Worm (Caenorhabditis elegans): ENCODE data around the gene ctns-1.

Gene ctns-1

DNA sequence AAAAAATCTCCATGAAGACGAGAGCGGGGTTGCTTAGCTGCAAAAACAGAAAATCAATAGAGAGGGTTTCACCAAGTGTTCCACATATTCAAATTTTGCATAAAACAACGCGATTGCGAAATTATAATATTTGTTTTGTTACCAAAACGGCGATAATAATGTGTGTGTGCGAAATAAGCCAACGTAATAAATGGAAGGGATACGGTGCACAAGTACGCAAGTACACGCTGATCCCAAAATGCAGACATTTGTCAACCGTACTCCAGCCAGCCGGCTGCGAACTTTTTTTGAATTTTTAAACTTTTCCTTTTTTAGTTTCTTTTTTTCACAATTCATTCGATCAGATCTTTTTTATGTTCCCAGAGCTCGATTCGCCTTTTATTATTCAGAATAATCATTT is 11.9 kb downstream of the ctns-1 start, which contains the start of gene ire-1:
TSS of gene ire-1 (minus strand) at position 44 of the 400 bp plus-strand sequence.
- TF ChIP-seq pes-1 (GFP tag; IDR thresholded peaks at IDR 0.05), result no peak
- no peak for TF ChIP-seq aly-1 (tag; optimal IDR thresholded peaks at IDR 0.05)
- no peak for TF ChIP-seq hmbx-1 (tag; optimal IDR thresholded peaks at IDR 0.05)

DNA sequence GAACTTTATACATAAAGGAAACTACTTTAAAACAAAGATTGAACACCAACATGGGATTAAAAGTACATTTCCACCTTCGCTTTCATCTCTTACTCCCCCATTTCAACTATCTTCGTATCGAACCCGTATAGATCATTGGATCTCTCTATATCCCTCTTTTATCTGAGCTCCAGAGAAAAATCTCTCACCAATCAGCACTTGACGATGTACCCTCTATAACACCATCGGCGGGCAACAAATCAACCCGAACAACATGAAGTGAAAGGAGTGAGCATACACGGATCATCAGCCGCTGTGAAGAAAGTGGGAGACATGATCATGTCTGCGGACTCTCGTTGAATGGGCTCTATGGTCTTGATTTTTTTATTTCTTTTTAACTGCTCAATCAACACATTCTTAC is 19.3 kb downstream of the ctns-1 start:
- TF ChIP-seq tbx-11 (GFP tag; IDR thresholded peaks at IDR 0.05), result no peak
- TF ChIP-seq aly-1 (tag; optimal IDR thresholded peaks at IDR 0.05), result no peak
- no peak for TF ChIP-seq ama-1 (optimal IDR thresholded peaks at IDR 0.05)
- no peak for TF ChIP-seq hnd-1 (tag; optimal IDR thresholded peaks at IDR 0.05)
- no peak for TF ChIP-seq hmbx-1 (tag; optimal IDR thresholded peaks at IDR 0.05)
- no peak for TF ChIP-seq hmg-4 (GFP tag; optimal IDR thresholded peaks at IDR 0.05)
- TF ChIP-seq tra-4 (tag; optimal IDR thresholded peaks at IDR 0.05), result no peak
- no peak for TF ChIP-seq pes-1 (GFP tag; IDR thresholded peaks at IDR 0.05)
- no peak for TF ChIP-seq ceh-13 (GFP tag; optimal IDR thresholded peaks at IDR 0.05)
- no peak for TF ChIP-seq sea-1 (GFP tag; conservative IDR thresholded peaks at IDR 0.05)
- TF ChIP-seq ets-7 (tag; optimal IDR thresholded peaks at IDR 0.05), result no peak
- TF ChIP-seq scrt-1 (GFP tag; IDR thresholded peaks at IDR 0.05), result no peak
- no peak for TF ChIP-seq tbx-37 (GFP tag; conservative IDR thresholded peaks at IDR 0.05)
- no peak for TF ChIP-seq flt-1 (GFP tag; IDR thresholded peaks at IDR 0.05)
- TF ChIP-seq B0310.2 (tag; optimal IDR thresholded peaks at IDR 0.05), result no peak
- TF ChIP-seq F13C5.2 (tag; optimal IDR thresholded peaks at IDR 0.05), result no peak
- TF ChIP-seq ceh-36 (tag; optimal IDR thresholded peaks at IDR 0.05), result no peak

DNA sequence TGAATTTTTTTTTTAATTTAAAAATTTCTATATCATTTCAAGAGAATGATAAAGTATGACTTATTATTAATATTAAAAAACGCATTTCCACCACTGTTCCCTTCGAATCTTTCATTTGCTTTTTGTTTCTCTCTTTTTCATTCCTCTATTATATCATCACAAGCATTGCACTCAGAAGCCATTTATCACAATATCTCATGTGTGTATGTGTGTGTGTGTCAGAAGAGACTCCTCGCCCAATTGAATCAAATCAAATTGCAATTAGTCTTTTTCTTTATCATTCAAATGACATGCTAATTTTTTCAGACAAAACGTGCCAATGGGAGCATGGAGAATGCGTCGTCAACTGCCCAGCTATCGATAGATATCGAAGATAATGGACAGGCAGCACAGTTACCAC is 20.6 kb downstream of the ctns-1 start, which contains the start of gene unc-105:
TSS of gene unc-105 (plus strand) at position 301 of the 400 bp plus-strand sequence.
- TF ChIP-seq F13C5.2 (tag; optimal IDR thresholded peaks at IDR 0.05), result no peak
- TF ChIP-seq scrt-1 (GFP tag; IDR thresholded peaks at IDR 0.05), result no peak
- TF ChIP-seq tbx-11 (GFP tag; IDR thresholded peaks at IDR 0.05), result no peak
- TF ChIP-seq hnd-1 (tag; optimal IDR thresholded peaks at IDR 0.05), result no peak
- no peak for TF ChIP-seq aly-1 (tag; optimal IDR thresholded peaks at IDR 0.05)
- no peak for TF ChIP-seq tra-4 (tag; optimal IDR thresholded peaks at IDR 0.05)
- TF ChIP-seq B0310.2 (tag; optimal IDR thresholded peaks at IDR 0.05), result no peak
- TF ChIP-seq pes-1 (GFP tag; IDR thresholded peaks at IDR 0.05), result no peak
- no peak for TF ChIP-seq ets-7 (tag; optimal IDR thresholded peaks at IDR 0.05)
- no peak for TF ChIP-seq flt-1 (GFP tag; IDR thresholded peaks at IDR 0.05)
- no peak for TF ChIP-seq ceh-13 (GFP tag; optimal IDR thresholded peaks at IDR 0.05)
- no peak for TF ChIP-seq ceh-36 (tag; optimal IDR thresholded peaks at IDR 0.05)
- no peak for TF ChIP-seq hmbx-1 (tag; optimal IDR thresholded peaks at IDR 0.05)
- no peak for TF ChIP-seq hmg-4 (GFP tag; optimal IDR thresholded peaks at IDR 0.05)
- no peak for TF ChIP-seq sea-1 (GFP tag; conservative IDR thresholded peaks at IDR 0.05)

DNA sequence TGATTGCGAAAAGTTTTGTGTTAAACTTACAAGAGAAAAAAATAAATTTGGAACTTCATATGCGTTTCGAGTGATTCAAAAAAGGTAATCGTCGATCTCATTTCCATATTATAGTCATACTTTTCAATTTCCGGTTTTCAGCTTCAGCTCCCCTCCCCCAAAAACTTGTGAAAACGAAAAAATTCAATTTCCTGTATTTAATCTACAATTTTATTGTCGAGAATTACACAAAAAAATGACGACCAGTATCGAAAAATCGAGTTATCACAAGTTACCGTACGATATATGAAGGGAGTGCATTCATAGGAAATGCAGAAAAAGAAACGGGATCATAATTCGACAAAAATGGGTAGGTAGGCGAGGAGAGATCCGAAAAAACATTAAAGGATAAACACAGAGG is 24.7 kb downstream of the ctns-1 start, which contains the start of gene lron-4:
TSS of gene lron-4 (minus strand) at position 101 of the 400 bp plus-strand sequence.
- TF ChIP-seq tbx-37 (GFP tag; conservative IDR thresholded peaks at IDR 0.05), result no peak
- no peak for TF ChIP-seq hnd-1 (tag; optimal IDR thresholded peaks at IDR 0.05)
- no peak for TF ChIP-seq tra-4 (tag; optimal IDR thresholded peaks at IDR 0.05)
- no peak for TF ChIP-seq F13C5.2 (tag; optimal IDR thresholded peaks at IDR 0.05)
- TF ChIP-seq pes-1 (GFP tag; IDR thresholded peaks at IDR 0.05), result no peak
- no peak for TF ChIP-seq sea-1 (GFP tag; conservative IDR thresholded peaks at IDR 0.05)
- TF ChIP-seq hmg-4 (GFP tag; optimal IDR thresholded peaks at IDR 0.05), result no peak
- no peak for TF ChIP-seq ceh-36 (tag; optimal IDR thresholded peaks at IDR 0.05)
- no peak for TF ChIP-seq scrt-1 (GFP tag; IDR thresholded peaks at IDR 0.05)
- no peak for TF ChIP-seq hmbx-1 (tag; optimal IDR thresholded peaks at IDR 0.05)
- TF ChIP-seq ama-1 (optimal IDR thresholded peaks at IDR 0.05), result no peak
- no peak for TF ChIP-seq flt-1 (GFP tag; IDR thresholded peaks at IDR 0.05)
- TF ChIP-seq tbx-11 (GFP tag; IDR thresholded peaks at IDR 0.05), result no peak

DNA sequence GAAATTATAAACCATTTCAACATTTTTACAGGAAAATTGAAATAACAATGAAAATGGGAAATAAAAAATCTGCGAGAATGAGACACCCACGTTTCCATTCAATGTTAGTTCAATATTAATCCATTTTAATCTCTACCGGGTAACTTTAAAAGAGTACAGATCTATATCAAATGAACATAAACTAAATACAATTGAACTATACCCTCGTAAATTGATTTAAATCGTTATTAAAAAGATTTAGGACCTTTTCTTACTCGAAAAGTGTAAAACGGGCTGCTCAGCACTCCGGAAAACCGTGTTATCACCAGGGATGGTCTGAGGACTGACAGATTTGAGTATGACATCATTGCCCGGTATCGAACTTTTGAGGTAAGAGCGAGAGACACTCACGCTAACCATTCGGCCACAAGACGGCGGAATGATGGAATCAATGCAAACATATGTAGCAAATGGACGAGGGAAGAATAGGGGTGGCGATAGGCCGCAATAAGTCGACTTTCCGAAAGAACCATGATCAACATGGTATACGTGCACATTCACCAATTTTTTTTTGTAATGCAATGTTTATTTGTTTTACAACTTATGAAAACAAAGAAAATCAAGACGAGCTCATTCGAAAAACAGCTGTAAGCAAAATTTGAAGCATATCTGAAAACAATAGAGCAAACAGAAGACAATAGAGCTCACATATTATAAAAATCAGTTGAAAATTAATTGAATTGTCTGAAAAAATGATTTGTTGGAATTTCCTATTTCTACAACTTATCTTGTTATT is 29.6 kb downstream of the ctns-1 start, which contains the start of the genes chst-1 and C41C4.9:
TSS of gene chst-1 (minus strand) at position 51 of the 775 bp plus-strand sequence.
TSS of gene C41C4.9 (plus strand) at position 725 of the 775 bp plus-strand sequence.
- peak; percentile 94 for TF ChIP-seq ceh-36 (tag; optimal IDR thresholded peaks at IDR 0.05)
- peak; percentile 91 for TF ChIP-seq ceh-13 (GFP tag; optimal IDR thresholded peaks at IDR 0.05)
- TF ChIP-seq sea-1 (GFP tag; conservative IDR thresholded peaks at IDR 0.05), result peak; percentile 96
- no peak for TF ChIP-seq ama-1 (optimal IDR thresholded peaks at IDR 0.05)
- peak; percentile 80 for TF ChIP-seq tra-4 (tag; optimal IDR thresholded peaks at IDR 0.05)
- peak; percentile 98 for TF ChIP-seq hmg-4 (GFP tag; optimal IDR thresholded peaks at IDR 0.05)
- peak; percentile 92 for TF ChIP-seq B0310.2 (tag; optimal IDR thresholded peaks at IDR 0.05)
- TF ChIP-seq tbx-37 (GFP tag; conservative IDR thresholded peaks at IDR 0.05), result peak; percentile 90
- no peak; the same call in 1 of the 2 replicates for TF ChIP-seq pes-1 (GFP tag; IDR thresholded peaks at IDR 0.05)
- TF ChIP-seq scrt-1 (GFP tag; IDR thresholded peaks at IDR 0.05), result peak; percentile 94
- peak; percentile 92 for TF ChIP-seq ets-7 (tag; optimal IDR thresholded peaks at IDR 0.05)
- peak; percentile 94 for TF ChIP-seq aly-1 (tag; optimal IDR thresholded peaks at IDR 0.05)
- TF ChIP-seq hnd-1 (tag; optimal IDR thresholded peaks at IDR 0.05), result peak; percentile 88
- peak; percentile 95 for TF ChIP-seq tbx-11 (GFP tag; IDR thresholded peaks at IDR 0.05)
- TF ChIP-seq hmbx-1 (tag; optimal IDR thresholded peaks at IDR 0.05), result peak; percentile 79
- peak; percentile 92 for TF ChIP-seq F13C5.2 (tag; optimal IDR thresholded peaks at IDR 0.05)
- TF ChIP-seq flt-1 (GFP tag; IDR thresholded peaks at IDR 0.05), result peak; percentile 96

DNA sequence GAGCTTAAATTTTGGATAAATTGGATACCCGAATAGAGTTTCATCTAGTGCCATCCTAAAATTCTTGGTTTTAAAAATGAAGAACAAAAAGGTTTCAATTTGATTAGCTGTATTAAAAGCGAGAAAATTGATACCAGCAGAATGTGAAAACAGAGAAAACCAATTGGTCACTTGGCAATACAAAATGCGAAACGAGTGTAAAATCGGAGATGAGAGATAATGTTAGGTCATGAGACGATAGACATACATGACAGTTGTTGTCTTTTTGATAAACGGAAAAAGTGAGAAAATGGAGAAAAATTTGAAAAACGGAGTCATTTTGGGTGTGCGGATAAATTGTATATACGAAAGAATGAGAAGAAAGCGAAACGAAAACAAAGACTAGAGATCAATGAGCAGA is 31.7 kb downstream of the ctns-1 start, which contains the start of gene sfxn-5:
TSS of gene sfxn-5 (minus strand) at position 55 of the 400 bp plus-strand sequence.
- TF ChIP-seq scrt-1 (GFP tag; IDR thresholded peaks at IDR 0.05) (no peak), tra-4 (tag; optimal IDR thresholded peaks at IDR 0.05) (no peak), tbx-11 (GFP tag; IDR thresholded peaks at IDR 0.05) (no peak), aly-1 (tag; optimal IDR thresholded peaks at IDR 0.05) (no peak), flt-1 (GFP tag; IDR thresholded peaks at IDR 0.05) (no peak)

DNA sequence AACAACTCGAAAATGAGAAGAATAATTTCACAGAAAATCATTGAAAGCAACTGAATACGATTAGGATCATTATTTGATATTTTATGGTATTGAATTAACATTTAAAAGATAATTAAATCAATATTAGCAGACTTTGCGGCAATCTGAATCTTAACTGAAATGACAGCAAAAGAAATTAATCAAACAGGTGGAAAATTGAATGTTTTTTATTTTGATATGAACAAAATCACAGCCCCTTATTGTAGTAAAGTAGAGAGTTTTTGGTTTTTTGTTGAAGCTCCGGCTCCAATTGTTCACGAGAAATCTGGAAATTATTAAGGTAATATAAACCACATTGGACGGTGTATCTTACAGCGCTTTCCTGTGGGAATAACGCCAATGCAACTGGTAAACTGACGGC is 34.7 kb downstream of the ctns-1 start, which contains the start of gene sre-2:
TSS of gene sre-2 (minus strand) at position 101 of the 400 bp plus-strand sequence.
- no peak for TF ChIP-seq B0310.2 (tag; optimal IDR thresholded peaks at IDR 0.05)
- TF ChIP-seq tra-4 (tag; optimal IDR thresholded peaks at IDR 0.05), result no peak
- no peak for TF ChIP-seq tbx-11 (GFP tag; IDR thresholded peaks at IDR 0.05)
- no peak for TF ChIP-seq ceh-36 (tag; optimal IDR thresholded peaks at IDR 0.05)

Measured in whole organism, early embryonic.